Worm (Caenorhabditis elegans) whole organism, late embryonic: ENCODE measurements around the gene str-129.

Experiments used
- C38D4.7 ChIP-seq: fragments of 200-800 bp; sonication (Bioruptor generic); optimal IDR thresholded peaks from 2 replicates; lab custom pipeline; 2018; ENCODE audit warnings: mild to moderate bottlenecking, missing genetic modification characterization, moderate library complexity, missing compliant biosample characterization
- F13H6.1 ChIP-seq: sonication (generic microtip); optimal IDR thresholded peaks from 2 replicates; lab custom pipeline; 2016; ENCODE audit warnings: missing genetic modification characterization, missing compliant biosample characterization
- K02D7.2 ChIP-seq: sonication (generic microtip); optimal IDR thresholded peaks from 2 replicates; lab custom pipeline; 2017; ENCODE audit warnings: mild to moderate bottlenecking, missing genetic modification characterization, missing compliant biosample characterization
- K09A11.1 ChIP-seq: sonication (generic microtip); optimal IDR thresholded peaks from 2 replicates; lab custom pipeline; 2017; ENCODE audit warnings: antibody characterized with exemption, mild to moderate bottlenecking, missing genetic modification characterization, missing compliant biosample characterization; ENCODE audit not compliant: insufficient read depth
- T23F11.4 ChIP-seq: fragments of 200-800 bp; sonication (Bioruptor generic); optimal IDR thresholded peaks from 2 replicates; lab custom pipeline; 2018; ENCODE audit warnings: mild to moderate bottlenecking, missing genetic modification characterization, missing compliant biosample characterization
- Y22D7AL.16 ChIP-seq: sonication (generic microtip); optimal IDR thresholded peaks from 2 replicates; lab custom pipeline; 2016; ENCODE audit warnings: missing genetic modification characterization, missing compliant biosample characterization
- ceh-14 ChIP-seq: sonication (generic microtip); optimal IDR thresholded peaks from 2 replicates; lab custom pipeline; 2016; ENCODE audit warnings: missing genotype, missing genetic modification characterization, missing compliant biosample characterization
- ceh-18 ChIP-seq: sonication (generic microtip); optimal IDR thresholded peaks from 2 replicates; lab custom pipeline; 2016; ENCODE audit warnings: missing genetic modification characterization, missing compliant biosample characterization
- ceh-19 ChIP-seq: fragments of 200-800 bp; sonication (Bioruptor generic); optimal IDR thresholded peaks from 2 replicates; lab custom pipeline; 2018; ENCODE audit warnings: mild to moderate bottlenecking, missing genetic modification characterization, missing compliant biosample characterization
- ceh-2 ChIP-seq: sonication (generic microtip); optimal IDR thresholded peaks from 2 replicates; lab custom pipeline; 2016; ENCODE audit warnings: missing genotype, missing genetic modification characterization, missing compliant biosample characterization
- ceh-22 ChIP-seq: sonication (generic microtip); optimal IDR thresholded peaks from 2 replicates; lab custom pipeline; 2017; ENCODE audit warnings: missing biosample characterization, missing genetic modification characterization
- ceh-24 ChIP-seq: sonication (generic microtip); optimal IDR thresholded peaks from 2 replicates; lab custom pipeline; 2016; ENCODE audit warnings: mild to moderate bottlenecking, missing genetic modification characterization, missing compliant biosample characterization
- ceh-30 ChIP-seq: fragments of 150-350 bp; optimal IDR thresholded peaks from 2 replicates; lab custom pipeline; 2014; ENCODE audit warnings: missing biosample characterization, missing genetic modification characterization
- ceh-34 ChIP-seq: sonication (generic microtip); optimal IDR thresholded peaks from 2 replicates; lab custom pipeline; 2016; ENCODE audit warnings: mild to moderate bottlenecking, missing genetic modification characterization, missing compliant biosample characterization
- ceh-45 ChIP-seq: fragments of 200-800 bp; sonication (Bioruptor generic); IDR thresholded peaks from 2 replicates; pipeline ENCODE4 v1.3.6; 2022; ENCODE audit warnings: missing genetic modification reagents, missing genetic modification characterization, missing compliant biosample characterization
- ceh-48 ChIP-seq: sonication (generic microtip); optimal IDR thresholded peaks from 2 replicates; lab custom pipeline; 2016; ENCODE audit warnings: missing genetic modification characterization, inconsistent platforms, missing compliant biosample characterization
- che-1 ChIP-seq: sonication (generic microtip); optimal IDR thresholded peaks from 2 replicates; lab custom pipeline; 2016; ENCODE audit warnings: mild to moderate bottlenecking, missing genetic modification characterization, missing compliant biosample characterization
- dmd-4 ChIP-seq: sonication (generic microtip); optimal IDR thresholded peaks from 2 replicates; lab custom pipeline; 2016; ENCODE audit warnings: borderline replicate concordance, missing genetic modification characterization, missing compliant biosample characterization
- dve-1 ChIP-seq: sonication (generic microtip); optimal IDR thresholded peaks from 2 replicates; lab custom pipeline; 2017; ENCODE audit warnings: antibody characterized with exemption, mild to moderate bottlenecking, missing genetic modification characterization, missing compliant biosample characterization
- elt-4 ChIP-seq: sonication (generic microtip); optimal IDR thresholded peaks from 2 replicates; lab custom pipeline; 2016; ENCODE audit warnings: missing genetic modification characterization, missing compliant biosample characterization
- eyg-1 ChIP-seq: sonication (generic microtip); optimal IDR thresholded peaks from 2 replicates; lab custom pipeline; 2016; ENCODE audit warnings: missing genotype, missing genetic modification characterization, missing compliant biosample characterization
- fkh-6 ChIP-seq: sonication (generic microtip); optimal IDR thresholded peaks from 2 replicates; lab custom pipeline; 2016; ENCODE audit warnings: missing genetic modification characterization, missing compliant biosample characterization
- gmeb-2 ChIP-seq: sonication (generic microtip); optimal IDR thresholded peaks from 2 replicates; lab custom pipeline; 2016; ENCODE audit warnings: missing genetic modification characterization, inconsistent platforms, missing compliant biosample characterization
- hlh-13 ChIP-seq: fragments of 200-800 bp; sonication (Bioruptor generic); optimal IDR thresholded peaks from 2 replicates; lab custom pipeline; 2018; ENCODE audit warnings: mild to moderate bottlenecking, missing genetic modification characterization, missing compliant biosample characterization
- hlh-30 ChIP-seq: sonication (generic microtip); optimal IDR thresholded peaks from 2 replicates; lab custom pipeline; 2017; ENCODE audit warnings: antibody characterized with exemption, missing genetic modification characterization, missing compliant biosample characterization; ENCODE audit not compliant: insufficient read depth
- hlh-8 ChIP-seq: sonication (generic microtip); optimal IDR thresholded peaks from 2 replicates; lab custom pipeline; 2016; ENCODE audit warnings: missing genotype, missing genetic modification characterization, missing compliant biosample characterization
- mec-3 ChIP-seq: sonication (generic microtip); optimal IDR thresholded peaks from 2 replicates; lab custom pipeline; 2016; ENCODE audit warnings: borderline replicate concordance, missing genetic modification characterization, missing compliant biosample characterization
- nhr-232 ChIP-seq: sonication (generic microtip); optimal IDR thresholded peaks from 2 replicates; lab custom pipeline; 2016; ENCODE audit warnings: missing genetic modification characterization, missing compliant biosample characterization
- npax-4 ChIP-seq: sonication (generic microtip); optimal IDR thresholded peaks from 2 replicates; lab custom pipeline; 2016; ENCODE audit warnings: missing genetic modification characterization, missing compliant biosample characterization
- pag-3 ChIP-seq: sonication (generic microtip); optimal IDR thresholded peaks from 2 replicates; lab custom pipeline; 2016; ENCODE audit warnings: missing compliant biosample characterization, missing genetic modification characterization, borderline replicate concordance
- pat-9 ChIP-seq: fragments of 200-800 bp; sonication (Bioruptor generic); optimal IDR thresholded peaks from 2 replicates; lab custom pipeline; 2018; ENCODE audit warnings: mild to moderate bottlenecking, missing genetic modification characterization, moderate library complexity, missing compliant biosample characterization
- pax-1 ChIP-seq: fragments of 150-350 bp; optimal IDR thresholded peaks from 2 replicates; lab custom pipeline; 2014; ENCODE audit warnings: missing biosample characterization, missing genetic modification characterization
- pha-2 ChIP-seq: sonication (generic microtip); optimal IDR thresholded peaks from 2 replicates; lab custom pipeline; 2017; ENCODE audit warnings: mild to moderate bottlenecking, missing genetic modification characterization, missing compliant biosample characterization
- pqm-1 ChIP-seq: sonication (generic microtip); optimal IDR thresholded peaks from 2 replicates; lab custom pipeline; 2016; ENCODE audit warnings: missing genetic modification characterization, missing compliant biosample characterization
- pros-1 ChIP-seq: fragments of 150-350 bp; optimal IDR thresholded peaks from 2 replicates; lab custom pipeline; 2014; ENCODE audit warnings: missing biosample characterization, missing genetic modification reagents, missing genetic modification characterization
- ref-2 ChIP-seq: sonication (generic microtip); optimal IDR thresholded peaks from 2 replicates; lab custom pipeline; 2016; ENCODE audit warnings: missing genetic modification characterization, missing compliant biosample characterization
- rnt-1 ChIP-seq: sonication (generic microtip); optimal IDR thresholded peaks from 2 replicates; lab custom pipeline; 2016; ENCODE audit warnings: missing genetic modification characterization, missing compliant biosample characterization
- sox-2 ChIP-seq: fragments of 200-800 bp; sonication (Bioruptor generic); IDR thresholded peaks from 2 replicates; pipeline ENCODE4 v1.3.6; 2022; ENCODE audit warnings: missing genetic modification reagents, missing genetic modification characterization, missing compliant biosample characterization
- sox-4 ChIP-seq: sonication (generic microtip); optimal IDR thresholded peaks from 2 replicates; lab custom pipeline; 2017; ENCODE audit warnings: mild to moderate bottlenecking, missing genetic modification characterization, inconsistent platforms, missing compliant biosample characterization
- tbx-2 ChIP-seq: sonication (generic microtip); optimal IDR thresholded peaks from 2 replicates; lab custom pipeline; 2016; ENCODE audit warnings: missing genetic modification characterization, missing compliant biosample characterization
- unc-42 ChIP-seq: sonication (generic microtip); optimal IDR thresholded peaks from 2 replicates; lab custom pipeline; 2016; ENCODE audit warnings: missing genotype, missing genetic modification characterization, missing compliant biosample characterization
- unc-55 ChIP-seq: sonication (generic microtip); optimal IDR thresholded peaks from 2 replicates; lab custom pipeline; 2017; ENCODE audit warnings: missing biosample characterization, missing genetic modification reagents, missing genetic modification characterization
- zip-5 ChIP-seq: sonication (generic microtip); optimal IDR thresholded peaks from 2 replicates; lab custom pipeline; 2016; ENCODE audit warnings: missing genetic modification characterization, missing compliant biosample characterization
- ztf-16 ChIP-seq: sonication (generic microtip); optimal IDR thresholded peaks from 2 replicates; lab custom pipeline; 2017; ENCODE audit warnings: missing genetic modification characterization, missing compliant biosample characterization

The str-129 gene

DNA sequence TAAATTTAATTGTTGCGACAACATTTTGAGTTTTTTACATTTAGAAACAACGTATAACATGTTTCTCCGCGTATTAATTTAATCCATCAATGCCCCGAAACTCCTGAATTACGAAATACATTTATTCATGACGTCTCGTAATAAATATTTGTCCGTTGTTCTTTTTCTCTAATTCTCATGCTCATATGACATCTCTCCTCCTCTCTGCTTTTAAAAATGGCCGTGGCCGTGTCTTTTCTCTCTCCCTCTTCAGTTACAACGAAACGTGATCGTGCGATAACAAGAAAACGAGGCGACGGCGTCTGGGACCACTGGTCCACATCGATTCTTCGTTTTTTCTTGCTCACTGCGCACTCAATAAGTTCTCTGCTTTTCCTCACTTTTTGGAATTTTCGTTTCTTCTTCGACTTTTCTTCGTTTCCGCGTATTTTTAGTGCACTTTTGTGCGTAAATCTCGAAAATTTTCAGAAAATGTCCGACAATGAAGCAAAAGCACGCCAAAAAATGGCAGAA lies 37.9 kb upstream of the str-129 start, which contains the start of gene snap-1 (continued):
- TF ChIP-seq dmd-4 (tag; lab: Kevin White, UChicago) (no peak), nhr-232 (tag; lab: Kevin White, UChicago) (no peak), npax-4 (tag; lab: Kevin White, UChicago) (no peak), K09A11.1 (tag; lab: Kevin White, UChicago) (no peak), pat-9 (no peak), pax-1 (no peak), eyg-1 (no peak), Y22D7AL.16 (no peak), hlh-8 (no peak), ceh-48 (tag; lab: Kevin White, UChicago) (peak; percentile 48), fkh-6 (tag; lab: Kevin White, UChicago) (no peak), ceh-45 (no peak), ref-2 (tag; lab: Kevin White, UChicago) (no peak), hlh-30 (peak; percentile 77), pros-1 (tag; lab: Kevin White, UChicago) (peak; percentile 8), hlh-13 (no peak), gmeb-2 (tag; lab: Kevin White, UChicago) (no peak), zip-5 (no peak), ceh-22 (tag; lab: Kevin White, UChicago) (no peak), ceh-18 (tag; lab: Kevin White, UChicago) (peak; percentile 9), unc-42 (tag; lab: Kevin White, UChicago) (peak; percentile 76), F13H6.1 (tag; lab: Kevin White, UChicago) (no peak)

- TF ChIP-seq pha-2, result no peak
- TF ChIP-seq tbx-2 (tag; lab: Kevin White, UChicago), result no peak
- no peak for TF ChIP-seq mec-3 (tag; lab: Kevin White, UChicago)
- no peak for TF ChIP-seq F13H6.1 (tag; lab: Kevin White, UChicago)
- no peak for TF ChIP-seq hlh-8
- TF ChIP-seq sox-4 (tag; lab: Kevin White, UChicago), result no peak
- no peak for TF ChIP-seq pqm-1 (tag; lab: Kevin White, UChicago)
- TF ChIP-seq rnt-1 (tag; lab: Kevin White, UChicago), result no peak
- TF ChIP-seq ceh-48 (tag; lab: Kevin White, UChicago), result no peak
- TF ChIP-seq C38D4.7, result no peak
- TF ChIP-seq hlh-13, result no peak
- TF ChIP-seq ceh-14 (tag; lab: Kevin White, UChicago), result no peak
- TF ChIP-seq sox-2 (GFP tag; lab: Robert Waterston, UW), result no peak
- TF ChIP-seq che-1 (tag; lab: Kevin White, UChicago), result no peak
- no peak for TF ChIP-seq hlh-30
- no peak for TF ChIP-seq elt-4 (tag; lab: Kevin White, UChicago)
- no peak for TF ChIP-seq ceh-24
These were observed 37.4 kb upstream of the str-129 start for ce11 chrV:8129719-8130118.

DNA sequence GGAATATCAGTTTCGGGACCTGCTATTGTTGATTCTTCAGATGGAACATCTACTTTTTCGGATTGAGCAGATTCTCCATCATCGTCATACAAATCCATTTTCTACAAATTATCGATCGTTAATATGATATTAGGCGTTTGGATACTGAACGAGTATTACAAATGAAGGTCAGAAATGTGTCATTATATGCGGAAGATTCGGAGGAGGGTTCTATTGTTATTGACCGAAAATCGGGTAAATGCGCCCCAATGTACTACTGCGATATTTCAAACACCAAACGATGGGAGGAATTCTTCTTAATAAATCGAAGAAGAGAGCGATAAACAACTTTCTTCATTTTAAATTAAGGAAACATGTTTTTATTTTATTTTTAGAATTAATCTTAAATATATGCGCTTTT lies 37.0 kb upstream of the str-129 start, which contains the start of gene spr-1:
Gene spr-1, minus strand, starts transcription at position 101 of the 400 bp plus-strand sequence.
- TF ChIP-seq T23F11.4 (no peak), ceh-34 (tag; lab: Kevin White, UChicago) (no peak), unc-55 (GFP tag; lab: Kevin White, UChicago) (no peak), K02D7.2 (tag; lab: Kevin White, UChicago) (no peak), sox-4 (tag; lab: Kevin White, UChicago) (no peak), pag-3 (tag; lab: Kevin White, UChicago) (no peak), F13H6.1 (tag; lab: Kevin White, UChicago) (no peak), zip-5 (no peak), dve-1 (tag; lab: Kevin White, UChicago) (no peak), mec-3 (tag; lab: Kevin White, UChicago) (no peak), ceh-30 (tag; lab: Kevin White, UChicago) (no peak), ceh-2 (tag; lab: Kevin White, UChicago) (no peak), ceh-19 (GFP tag; lab: Kevin White, UChicago) (no peak), ztf-16 (tag; lab: Kevin White, UChicago) (no peak), npax-4 (tag; lab: Kevin White, UChicago) (no peak)
